Fruit fly (Drosophila melanogaster): ENCODE measurements around the gene Cdep.

- TF ChIP-seq CTCF (optimal IDR thresholded peaks at IDR 0.05), result no peak
- no peak for TF ChIP-seq CG8478 (optimal IDR thresholded peaks at IDR 0.05)
These were observed 41.6 kb upstream of the Cdep start for dm6 chr3R:4868663-4869225.
